Worm (Caenorhabditis elegans) whole organism, L4 larva: ENCODE results near the gene W01D2.1.

ENCODE experiments used
- F26F4.8 ChIP-seq: fragments of 200-800 bp; sonication (Bioruptor generic); conservative IDR thresholded peaks from 2 replicates; pipeline ENCODE4 v1.3.6; 2022; ENCODE audit warnings: missing genetic modification characterization, missing compliant biosample characterization
- ZK546.5 ChIP-seq, 2 experiments: sonication (generic microtip); optimal IDR thresholded peaks; 2 replicates each; lab custom pipeline; 2017; ENCODE audit warnings: missing biosample characterization in 2 of 2, missing genetic modification characterization in 2 of 2
- ceh-82 ChIP-seq: sonication (generic microtip); optimal IDR thresholded peaks from 2 replicates; lab custom pipeline; 2017; ENCODE audit warnings: missing biosample characterization, missing genetic modification characterization
- daf-12 ChIP-seq: fragments of 150-350 bp; optimal IDR thresholded peaks from 2 replicates; lab custom pipeline; 2014; ENCODE audit warnings: missing biosample characterization, missing genetic modification reagents, missing genetic modification characterization
- dpl-1 ChIP-seq: fragments of 150-350 bp; optimal IDR thresholded peaks from 2 replicates; lab custom pipeline; 2014; ENCODE audit warnings: missing biosample characterization, missing genetic modification reagents, missing genetic modification characterization
- fkh-10 ChIP-seq: fragments of 150-350 bp; optimal IDR thresholded peaks from 2 replicates; lab custom pipeline; 2014; ENCODE audit warnings: missing biosample characterization, missing genetic modification reagents, missing genetic modification characterization
- jun-1 ChIP-seq: fragments of 150-350 bp; optimal IDR thresholded peaks from 2 replicates; lab custom pipeline; 2014; ENCODE audit warnings: missing biosample characterization, missing genetic modification reagents, missing genetic modification characterization
- madf-5 ChIP-seq, 2 experiments: fragments of 200-800 bp; sonication (Bioruptor generic); IDR thresholded peaks; 2 replicates each; pipeline ENCODE4 v1.3.6; 2022; ENCODE audit warnings: missing compliant biosample characterization in 2 of 2, missing genetic modification characterization in 2 of 2
- nhr-10 ChIP-seq: fragments of 150-350 bp; optimal IDR thresholded peaks from 2 replicates; lab custom pipeline; 2014; ENCODE audit warnings: missing biosample characterization, missing genetic modification characterization
- nhr-237 ChIP-seq: sonication (generic microtip); optimal IDR thresholded peaks from 2 replicates; lab custom pipeline; 2017; ENCODE audit warnings: missing biosample characterization, missing genetic modification characterization
- snpc-4 ChIP-seq: fragments of 150-350 bp; optimal IDR thresholded peaks from 2 replicates; lab custom pipeline; 2014; ENCODE audit warnings: missing biosample characterization, missing genetic modification characterization
- zip-2 ChIP-seq: fragments of 150-350 bp; optimal IDR thresholded peaks from 2 replicates; lab custom pipeline; 2014; ENCODE audit warnings: missing biosample characterization, missing genetic modification characterization
- ztf-11 ChIP-seq: fragments of 150-350 bp; optimal IDR thresholded peaks from 2 replicates; lab custom pipeline; 2014; ENCODE audit warnings: missing biosample characterization, missing genetic modification characterization

- TF ChIP-seq ceh-82 (tag; lab: Kevin White, UChicago): no peak
- TF ChIP-seq fkh-10 (GFP tag; lab: Kevin White, UChicago): no peak
- TF ChIP-seq daf-12 (tag; lab: Kevin White, UChicago): no peak
- no peak for TF ChIP-seq madf-5 (GFP tag; IDR thresholded peaks at IDR 0.05; lab: Robert Waterston, UW)
- no peak for TF ChIP-seq dpl-1 (GFP tag; lab: Kevin White, UChicago)
- no peak for TF ChIP-seq jun-1
- TF ChIP-seq snpc-4 (tag; lab: Kevin White, UChicago): no peak
- no peak for TF ChIP-seq F26F4.8 (GFP tag; lab: Robert Waterston, UW)
- no peak for TF ChIP-seq ztf-11 (tag; lab: Kevin White, UChicago)
- no peak for TF ChIP-seq zip-2 (tag; lab: Kevin White, UChicago)
- TF ChIP-seq ZK546.5 (tag; optimal IDR thresholded peaks at IDR 0.05; lab: Kevin White, UChicago): no peak
- TF ChIP-seq nhr-237 (tag; lab: Kevin White, UChicago): no peak
- TF ChIP-seq nhr-10 (tag; lab: Kevin White, UChicago): no peak
These were observed 6.6 kb upstream of the W01D2.1 start, which contains the start of gene W01D2.6 for ce11 chrII:14808686-14809085.
